Fruit fly (Drosophila melanogaster): ENCODE measurements around the gene CG43347.
"Not testable (repeated sequence)": the region's sequence is repeated elsewhere in the genome, so short reads cannot be mapped to it uniquely, and the experiment has no call there.

CG43347 gene

DNA sequence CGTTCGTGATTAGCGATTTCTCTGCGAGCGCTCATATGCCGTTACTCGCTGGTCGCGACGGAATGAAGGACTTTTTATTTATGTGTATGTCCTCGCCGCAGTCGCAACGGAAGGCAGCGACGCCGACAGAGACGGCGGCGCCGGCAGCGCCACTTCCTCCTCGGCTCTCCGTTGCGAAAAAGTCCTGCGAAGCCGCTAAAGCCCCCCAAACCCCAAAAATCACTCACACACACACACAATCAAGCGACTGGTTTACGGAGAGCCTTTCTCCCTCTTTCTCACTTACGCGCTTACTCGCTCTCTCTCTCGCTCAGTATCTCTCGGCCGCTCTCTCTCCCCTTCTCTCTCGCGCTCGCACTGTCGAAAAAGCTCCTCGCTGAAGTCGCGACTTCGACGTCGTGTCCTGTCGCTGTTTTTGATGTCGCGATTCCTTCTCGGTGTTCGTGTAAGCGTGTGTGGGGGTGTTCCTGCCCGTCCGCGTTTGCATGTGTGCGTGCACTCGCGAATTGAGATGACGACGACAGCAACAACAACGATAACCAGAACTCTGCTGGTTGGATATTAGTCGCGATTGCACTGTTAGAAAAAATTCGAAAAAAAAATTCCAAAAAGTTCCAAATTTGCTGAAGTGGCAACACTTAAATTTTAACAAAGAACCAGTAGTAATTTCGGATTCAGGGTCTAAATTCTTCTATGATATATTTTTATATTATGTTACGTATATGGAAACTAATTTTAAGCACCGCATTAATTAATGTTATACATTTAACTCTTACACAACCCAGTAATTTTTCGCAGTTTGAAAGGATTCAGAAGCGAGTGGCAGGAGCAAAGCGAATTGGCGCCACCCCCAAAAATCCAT lies at the start of gene CG43347 (continued):
- no peak for TF ChIP-seq vri (GFP tag; optimal IDR thresholded peaks at IDR 0.05)

- not testable (repeated sequence) for TF ChIP-seq net, CG10669, achi (GFP tag; optimal IDR thresholded peaks at IDR 0.05)
These were observed 41.8 kb upstream of the CG43347 start, which contains the start of gene Rab9E for dm6 chrX:10661743-10662142. TSS of gene Rab9E (minus strand) at chrX:10661843.

DNA sequence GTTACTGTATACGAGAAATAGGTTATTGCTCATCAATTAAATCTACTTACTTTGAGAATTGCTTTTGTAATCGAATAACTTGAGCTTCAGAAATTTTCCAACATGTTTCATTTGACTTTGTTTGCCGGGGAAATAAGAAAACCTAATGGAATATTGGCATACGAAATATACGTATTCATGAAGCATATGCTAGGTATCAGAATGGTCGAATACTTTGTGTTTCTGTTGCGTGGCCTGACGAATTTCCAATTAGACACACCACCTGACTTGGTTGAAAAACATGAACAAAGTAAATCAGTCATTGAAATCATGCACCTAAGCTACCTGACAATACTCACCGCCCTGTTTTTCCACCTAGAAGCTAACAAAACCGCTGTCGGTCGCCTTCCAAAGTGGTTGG lies 37.4 kb upstream of the CG43347 start, which contains the start of gene CG2111:
CG2111 (plus strand) TSS at position 301 of the 400 bp plus-strand sequence.
- TF ChIP-seq salr (GFP tag; optimal IDR thresholded peaks at IDR 0.05) = no peak

- TF ChIP-seq fkh (GFP tag; optimal IDR thresholded peaks at IDR 0.05) (no peak), Hr39 (GFP tag; optimal IDR thresholded peaks at IDR 0.05) (no peak), CG34406 (GFP tag; optimal IDR thresholded peaks at IDR 0.05) (no peak), fd59A (GFP tag; optimal IDR thresholded peaks at IDR 0.05) (no peak), CG7368 (GFP tag; optimal IDR thresholded peaks at IDR 0.05) (no peak), CG32006 (GFP tag; optimal IDR thresholded peaks at IDR 0.05) (no peak), lz (GFP tag; optimal IDR thresholded peaks at IDR 0.05) (no peak), cyc (GFP tag; optimal IDR thresholded peaks at IDR 0.05) (no peak), CG6854 (GFP tag; optimal IDR thresholded peaks at IDR 0.05) (no peak), svp (GFP tag) (no peak), CG4318 (GFP tag; optimal IDR thresholded peaks at IDR 0.05) (no peak), Smox (GFP tag; optimal IDR thresholded peaks at IDR 0.05) (no peak), dsx (GFP tag; optimal IDR thresholded peaks at IDR 0.05; ENCODE audit: poor library complexity, severe bottlenecking) (no peak), CG8119 (GFP tag; IDR thresholded peaks at IDR 0.05) (no peak), CG6808 (GFP tag; optimal IDR thresholded peaks at IDR 0.05) (no peak), Ets96B (tag; optimal IDR thresholded peaks at IDR 0.05) (no peak), CG11294 (GFP tag; IDR thresholded peaks at IDR 0.05) (no peak), ss (GFP tag; optimal IDR thresholded peaks at IDR 0.05) (no peak), achi (GFP tag; optimal IDR thresholded peaks at IDR 0.05) (no peak), Blimp-1 (GFP tag; optimal IDR thresholded peaks at IDR 0.05) (no peak)
These were observed 36.2 kb upstream of the CG43347 start for dm6 chrX:10656216-10656615.

DNA sequence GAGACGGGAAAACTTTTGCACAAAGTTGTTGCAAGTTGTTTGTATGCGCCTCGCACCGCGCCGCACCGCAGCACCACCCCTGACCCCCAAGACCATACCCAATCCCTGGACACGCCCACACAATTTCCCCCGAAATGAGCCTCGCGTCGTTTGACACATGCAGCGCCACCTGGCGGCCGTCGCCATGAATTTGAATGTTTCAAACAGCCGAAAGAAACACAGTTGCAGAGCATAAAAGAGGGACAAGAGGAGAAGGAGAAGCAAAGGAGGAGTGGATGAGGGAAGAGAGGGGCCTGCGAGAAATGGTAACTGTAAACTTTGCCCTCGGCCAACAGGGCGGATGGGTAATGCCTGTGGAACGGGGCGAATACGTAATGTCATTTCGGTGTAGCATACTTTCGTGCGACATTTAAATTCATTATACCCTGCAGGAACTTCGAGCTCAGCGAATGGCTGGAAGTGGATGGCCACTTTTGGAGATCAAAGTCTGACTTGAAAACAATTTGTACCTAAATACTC lies 22.3 kb upstream of the CG43347 start:
- TF ChIP-seq Met (GFP tag; optimal IDR thresholded peaks at IDR 0.05) (no peak), dsx (GFP tag; optimal IDR thresholded peaks at IDR 0.05; ENCODE audit: poor library complexity, severe bottlenecking) (no peak), CG9139 (GFP tag; optimal IDR thresholded peaks at IDR 0.05) (no peak), acj6 (GFP tag; optimal IDR thresholded peaks at IDR 0.05) (no peak), esn (GFP tag; optimal IDR thresholded peaks at IDR 0.05) (no peak)

- TF ChIP-seq Sox14 (GFP tag; optimal IDR thresholded peaks at IDR 0.05) (peak; percentile 45), Lpt (GFP tag; optimal IDR thresholded peaks at IDR 0.05) (no peak), salr (GFP tag; optimal IDR thresholded peaks at IDR 0.05) (peak in 1 of 2 experiments; percentile 20), Ets21C (GFP tag; optimal IDR thresholded peaks at IDR 0.05) (peak; percentile 29), CG8632 (GFP tag; optimal IDR thresholded peaks at IDR 0.05) (peak; percentile 52), svp (GFP tag) (peak; percentile 72), Sox15 (GFP tag; optimal IDR thresholded peaks at IDR 0.05) (peak; percentile 12), Ets96B (tag; optimal IDR thresholded peaks at IDR 0.05) (peak; percentile 36), topi (GFP tag; optimal IDR thresholded peaks at IDR 0.05) (peak; percentile 64), CG31627 (GFP tag; optimal IDR thresholded peaks at IDR 0.05) (peak; percentile 36), Blimp-1 (GFP tag; optimal IDR thresholded peaks at IDR 0.05) (no peak), Hr38 (GFP tag; optimal IDR thresholded peaks at IDR 0.05) (no peak), OdsH (GFP tag; optimal IDR thresholded peaks at IDR 0.05) (peak; percentile 41), CG7368 (GFP tag; optimal IDR thresholded peaks at IDR 0.05) (peak; percentile 30), CG8319 (GFP tag; optimal IDR thresholded peaks at IDR 0.05) (no peak), Eip78C (GFP tag) (peak; percentile 91), CG9139 (GFP tag; optimal IDR thresholded peaks at IDR 0.05) (no peak), CG11902 (GFP tag; optimal IDR thresholded peaks at IDR 0.05) (peak; percentile 2), CG1621 (tag; optimal IDR thresholded peaks at IDR 0.05) (peak; percentile 9)
These were observed 8.9 kb upstream of the CG43347 start for dm6 chrX:10628874-10629273.

All from whole organism, prepupa.